Worm (Caenorhabditis elegans): ENCODE data around the gene F02C12.3.
A peak's percentile ranks its signal among the peaks of the same experiment; 100 is the strongest.

The F02C12.3 gene

ce11 chrX:13349230-13350122 is 47.3 kb upstream of the F02C12.3 start (continued):
- TF ChIP-seq nhr-80 (tag; optimal IDR thresholded peaks at IDR 0.05) (peak; percentile 44), ztf-26 (tag; optimal IDR thresholded peaks at IDR 0.05) (peak; percentile 61), chd-7 (tag; optimal IDR thresholded peaks at IDR 0.05) (peak; percentile 47), B0336.3 (GFP tag; IDR thresholded peaks at IDR 0.05) (no peak; the same call in 1 of the 2 replicates)

ce11 chrX:13350123-13350798 is 46.5 kb upstream of the F02C12.3 start:
- TF ChIP-seq aptf-3 (GFP tag; IDR thresholded peaks at IDR 0.05) (no peak), fkh-3 (tag; optimal IDR thresholded peaks at IDR 0.05) (peak; percentile 16), Y53G8AR.9 (GFP tag; conservative IDR thresholded peaks at IDR 0.05) (peak; percentile 22), ama-1 (optimal IDR thresholded peaks at IDR 0.05) (peak; percentile 84), ama-1 (GFP tag; optimal IDR thresholded peaks at IDR 0.05) (no peak), nhr-27 (tag; optimal IDR thresholded peaks at IDR 0.05) (no peak), repo-1 (tag; optimal IDR thresholded peaks at IDR 0.05) (peak; percentile 73), Y56A3A.18 (GFP tag; IDR thresholded peaks at IDR 0.05) (peak; percentile 71; the same call in 1 of the 2 replicates), lin-35 (GFP tag; optimal IDR thresholded peaks at IDR 0.05) (peak in 1 of 3 experiments; percentile 57), lin-40 (tag; optimal IDR thresholded peaks at IDR 0.05) (no peak), ztf-28 (GFP tag; IDR thresholded peaks at IDR 0.05) (no peak)

ce11 chrX:13350804-13351747 is 45.7 kb upstream of the F02C12.3 start, which contains the start of gene mxl-3:
Gene mxl-3, minus strand, starts transcription at chrX:13350804.
- 0 out of 2 replicates have a peak, but pooled peaks have one; percentile 29 for TF ChIP-seq Y53G8AR.9 (GFP tag; conservative IDR thresholded peaks at IDR 0.05)
- peak; percentile 49 for TF ChIP-seq ama-1 (optimal IDR thresholded peaks at IDR 0.05)
- no peak for TF ChIP-seq ama-1 (GFP tag; optimal IDR thresholded peaks at IDR 0.05)
- peak; percentile 53 for TF ChIP-seq nfyb-1 (GFP tag; IDR thresholded peaks at IDR 0.05)
- no peak for TF ChIP-seq snpc-4 (GFP tag; optimal IDR thresholded peaks at IDR 0.05)
- peak in 1 of 4 experiments; percentile 26 for TF ChIP-seq snpc-4 (tag; optimal IDR thresholded peaks at IDR 0.05)
- peak in 1 of 2 experiments; percentile 21 for TF ChIP-seq let-607 (tag; optimal IDR thresholded peaks at IDR 0.05)
- no peak for TF ChIP-seq lin-40 (tag; optimal IDR thresholded peaks at IDR 0.05)
- no peak for TF ChIP-seq D2030.7 (GFP tag; IDR thresholded peaks at IDR 0.05)
- TF ChIP-seq tbp1 (GFP tag; optimal IDR thresholded peaks at IDR 0.05) = peak; percentile 0
- TF ChIP-seq him-1 (tag; optimal IDR thresholded peaks at IDR 0.05) = no peak
- TF ChIP-seq nhr-179 (tag; optimal IDR thresholded peaks at IDR 0.05) = no peak
- TF ChIP-seq K12H6.12 (tag; optimal IDR thresholded peaks at IDR 0.05) = no peak
- 0 out of 2 replicates have a peak, but pooled peaks have one; percentile 11 for TF ChIP-seq cebp-1 (GFP tag; IDR thresholded peaks at IDR 0.05)
- TF ChIP-seq cebp-1 (tag; optimal IDR thresholded peaks at IDR 0.05) = peak; percentile 3
- TF ChIP-seq ztf-26 (tag; optimal IDR thresholded peaks at IDR 0.05) = peak; percentile 40
- TF ChIP-seq zfh-2 (GFP tag; conservative IDR thresholded peaks at IDR 0.05) = peak; percentile 80
- peak; percentile 38 for TF ChIP-seq nhr-80 (tag; optimal IDR thresholded peaks at IDR 0.05)
- TF ChIP-seq atf-7 (tag; optimal IDR thresholded peaks at IDR 0.05) = peak; percentile 19
- no peak for TF ChIP-seq ztf-3 (GFP tag; optimal IDR thresholded peaks at IDR 0.05)
- TF ChIP-seq lin-26 (GFP tag; IDR thresholded peaks at IDR 0.05) = peak; percentile 49; the same call in 1 of the 2 replicates
- peak; percentile 22 for TF ChIP-seq K11D2.4 (GFP tag; IDR thresholded peaks at IDR 0.05)
- no peak for TF ChIP-seq bed-1 (GFP tag; IDR thresholded peaks at IDR 0.05)
- TF ChIP-seq chd-7 (tag; optimal IDR thresholded peaks at IDR 0.05) = peak; percentile 36
